Worm (Caenorhabditis elegans): ENCODE data around the gene srg-47.

DNA sequence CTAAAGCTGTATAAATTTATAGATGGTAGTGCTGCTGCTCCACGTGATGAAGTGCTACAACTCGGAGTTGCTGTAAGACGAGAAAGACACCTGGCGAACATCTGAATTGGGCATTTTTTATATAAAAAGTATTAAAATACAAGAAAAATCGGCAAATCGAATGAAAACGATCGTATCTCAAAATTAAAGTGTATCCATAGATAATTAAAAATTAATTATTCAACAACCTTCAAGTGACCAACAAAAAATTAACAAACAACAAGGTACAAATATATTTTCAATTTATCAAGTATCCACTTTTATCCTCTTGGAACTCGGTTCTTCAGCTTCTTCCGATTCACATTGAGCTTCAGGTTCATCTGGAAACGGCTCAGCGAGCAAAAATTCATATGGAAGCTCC, 36.8 kb downstream of the srg-47 start, which contains the start of gene R02D5.8:
- TF ChIP-seq unc-3 (GFP tag; conservative IDR thresholded peaks at IDR 0.05) (no peak), unc-3 (tag; optimal IDR thresholded peaks at IDR 0.05) (no peak), ama-1 (optimal IDR thresholded peaks at IDR 0.05) (no peak), pqm-1 (tag; optimal IDR thresholded peaks at IDR 0.05) (no peak), tbx-2 (tag; optimal IDR thresholded peaks at IDR 0.05) (no peak), elt-2 (tag; optimal IDR thresholded peaks at IDR 0.05) (no peak), dmd-4 (tag; optimal IDR thresholded peaks at IDR 0.05; ENCODE audit: borderline replicate concordance) (no peak), tbx-7 (tag; optimal IDR thresholded peaks at IDR 0.05) (no peak), madf-2 (tag; optimal IDR thresholded peaks at IDR 0.05) (no peak)

Data from whole organism, late embryonic.